Worm (Caenorhabditis elegans): ENCODE data around the gene kcmf-1.

The kcmf-1 gene

DNA sequence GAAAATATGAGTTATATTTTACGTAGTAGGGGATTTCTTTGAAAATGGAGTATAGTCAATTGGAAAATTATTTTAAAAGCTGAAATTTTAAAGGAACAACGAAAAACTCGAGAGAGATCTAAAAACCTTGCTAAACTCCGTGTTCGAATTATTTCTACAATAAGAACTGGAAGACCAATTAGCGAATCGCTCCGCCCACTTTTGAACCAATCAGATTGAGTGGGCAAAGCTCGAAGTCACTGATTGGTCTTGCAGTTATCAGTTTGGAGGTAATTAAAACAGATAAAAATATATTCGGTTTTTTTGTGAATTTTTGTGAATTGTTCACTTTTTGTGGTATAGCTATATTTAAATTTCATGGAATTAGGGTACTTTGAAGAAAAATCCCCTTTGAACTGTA, 5.9 kb upstream of the kcmf-1 start:
- TF ChIP-seq ahr-1 (tag; optimal IDR thresholded peaks at IDR 0.05) (no peak), nfya-1 (tag; optimal IDR thresholded peaks at IDR 0.05) (peak; percentile 84)

DNA sequence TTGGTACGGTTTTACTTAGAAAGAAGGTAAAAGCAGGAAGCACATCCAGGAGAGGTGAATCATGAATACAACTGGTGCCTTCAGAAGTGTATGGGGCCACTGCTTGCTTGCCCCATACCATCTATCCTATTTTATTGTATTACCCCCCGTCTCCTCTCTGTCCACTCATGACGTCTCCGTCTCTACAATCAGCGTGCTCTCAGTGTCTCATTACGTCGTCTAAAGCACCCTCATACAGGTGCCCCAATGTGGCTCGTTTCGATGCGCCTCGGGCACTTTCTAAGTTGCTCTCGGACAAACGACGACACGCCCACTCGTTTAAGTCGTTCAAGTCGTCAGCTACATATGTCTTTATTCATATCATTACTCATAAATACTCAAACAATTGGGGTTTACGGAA, 5.2 kb upstream of the kcmf-1 start:
- peak; percentile 16 for TF ChIP-seq ref-2 (tag; optimal IDR thresholded peaks at IDR 0.05)
- no peak for TF ChIP-seq pqm-1 (tag; optimal IDR thresholded peaks at IDR 0.05)

DNA sequence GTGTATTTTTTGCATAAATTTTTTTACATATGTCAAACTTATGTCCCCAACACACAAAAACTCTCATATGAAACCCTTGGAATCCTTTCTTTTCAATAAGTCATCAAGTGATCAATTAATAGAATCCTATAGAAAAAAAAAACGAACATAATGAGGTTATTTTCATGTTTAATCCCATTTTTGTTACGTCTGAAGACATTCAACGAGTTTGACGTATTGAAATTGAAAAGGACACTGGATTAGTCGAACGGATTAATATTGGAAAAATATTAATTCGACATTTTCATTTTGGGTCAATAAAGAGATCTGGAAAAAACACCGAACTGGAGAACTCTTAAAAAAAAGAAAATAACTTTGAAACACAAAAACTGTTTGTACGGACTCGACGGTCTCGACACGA, 3.3 kb downstream of the kcmf-1 start:
- TF ChIP-seq hlh-8 (tag; optimal IDR thresholded peaks at IDR 0.05) (no peak), ceh-18 (tag; optimal IDR thresholded peaks at IDR 0.05) (no peak), nfya-1 (tag; optimal IDR thresholded peaks at IDR 0.05) (no peak), pag-3 (tag; optimal IDR thresholded peaks at IDR 0.05; ENCODE audit: borderline replicate concordance) (no peak), pqm-1 (tag; optimal IDR thresholded peaks at IDR 0.05) (no peak), ceh-2 (tag; optimal IDR thresholded peaks at IDR 0.05) (no peak), eyg-1 (tag; optimal IDR thresholded peaks at IDR 0.05) (no peak), hlh-13 (GFP tag; optimal IDR thresholded peaks at IDR 0.05) (no peak), pros-1 (tag; optimal IDR thresholded peaks at IDR 0.05) (no peak), F13H6.1 (tag; optimal IDR thresholded peaks at IDR 0.05) (no peak), syd-9 (tag; optimal IDR thresholded peaks at IDR 0.05) (no peak), pha-2 (tag; optimal IDR thresholded peaks at IDR 0.05) (no peak), sox-4 (tag; optimal IDR thresholded peaks at IDR 0.05) (no peak), pha-4 (tag; optimal IDR thresholded peaks at IDR 0.05) (no peak), ceh-14 (tag; optimal IDR thresholded peaks at IDR 0.05) (no peak), zip-5 (tag; optimal IDR thresholded peaks at IDR 0.05) (no peak), odd-2 (tag; optimal IDR thresholded peaks at IDR 0.05) (no peak)

DNA sequence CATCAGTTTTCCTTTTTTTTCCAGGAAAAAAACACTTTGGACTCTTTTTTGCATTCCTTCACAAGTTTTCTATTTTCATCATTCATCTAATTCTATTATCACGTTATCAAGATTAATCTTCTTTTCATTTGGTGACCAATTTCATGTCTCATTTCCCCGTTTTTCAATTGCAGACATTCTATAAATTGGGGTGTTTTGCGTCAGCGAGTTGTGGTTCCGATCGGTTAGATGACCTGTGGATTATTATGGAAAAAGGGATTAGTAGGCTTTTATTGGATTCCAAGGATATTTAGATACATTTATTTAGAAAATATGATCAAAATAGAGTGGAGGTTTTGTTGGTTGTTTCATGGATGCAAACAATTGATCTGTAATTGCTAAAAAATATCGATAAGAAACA, 5.6 kb downstream of the kcmf-1 start:
- TF ChIP-seq rnt-1 (tag; optimal IDR thresholded peaks at IDR 0.05) (no peak), ets-4 (tag; optimal IDR thresholded peaks at IDR 0.05) (no peak), ceh-30 (tag; optimal IDR thresholded peaks at IDR 0.05) (no peak), ceh-9 (tag; optimal IDR thresholded peaks at IDR 0.05) (no peak), elt-2 (tag; optimal IDR thresholded peaks at IDR 0.05) (no peak), mec-3 (tag; optimal IDR thresholded peaks at IDR 0.05; ENCODE audit: borderline replicate concordance) (no peak), fkh-6 (tag; optimal IDR thresholded peaks at IDR 0.05) (no peak), pat-9 (tag; optimal IDR thresholded peaks at IDR 0.05) (no peak), pax-1 (tag; optimal IDR thresholded peaks at IDR 0.05) (no peak), hlh-6 (tag; optimal IDR thresholded peaks at IDR 0.05) (no peak), unc-42 (tag; optimal IDR thresholded peaks at IDR 0.05) (no peak), tbx-7 (tag; optimal IDR thresholded peaks at IDR 0.05) (no peak), hlh-30 (tag; optimal IDR thresholded peaks at IDR 0.05; ENCODE audit: insufficient read depth) (no peak), ceh-14 (tag; optimal IDR thresholded peaks at IDR 0.05) (no peak), ceh-24 (tag; optimal IDR thresholded peaks at IDR 0.05) (no peak), ceh-19 (GFP tag; optimal IDR thresholded peaks at IDR 0.05) (no peak), unc-3 (GFP tag; conservative IDR thresholded peaks at IDR 0.05) (no peak), unc-3 (tag; optimal IDR thresholded peaks at IDR 0.05) (no peak), ceh-48 (tag; optimal IDR thresholded peaks at IDR 0.05) (no peak), unc-55 (GFP tag; optimal IDR thresholded peaks at IDR 0.05) (no peak)

DNA sequence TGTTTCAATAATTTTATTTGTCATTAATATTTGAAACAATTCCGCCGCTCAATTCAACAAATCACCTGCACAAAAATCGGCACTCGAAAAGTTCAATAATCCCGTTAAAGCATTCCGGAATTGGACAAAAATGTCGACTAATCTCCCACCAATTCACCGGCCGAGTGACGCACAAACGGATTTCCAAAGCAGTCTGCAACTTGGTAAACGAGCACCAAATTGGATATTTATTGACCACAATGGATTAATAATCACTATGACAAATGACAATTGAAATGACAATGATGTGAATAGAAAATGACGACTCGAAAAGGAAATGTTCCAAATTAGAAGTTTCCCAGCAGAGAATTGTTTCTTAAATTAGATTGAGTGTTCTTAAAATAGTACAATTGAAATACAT, 6.5 kb downstream of the kcmf-1 start:
- TF ChIP-seq pha-2 (tag; optimal IDR thresholded peaks at IDR 0.05) (no peak), sox-4 (tag; optimal IDR thresholded peaks at IDR 0.05) (no peak), sdc-2 (tag; optimal IDR thresholded peaks at IDR 0.05) (no peak), che-1 (tag; optimal IDR thresholded peaks at IDR 0.05) (no peak), tbx-2 (tag; optimal IDR thresholded peaks at IDR 0.05) (no peak), unc-3 (GFP tag; conservative IDR thresholded peaks at IDR 0.05) (no peak), unc-3 (tag; optimal IDR thresholded peaks at IDR 0.05) (no peak), ceh-2 (tag; optimal IDR thresholded peaks at IDR 0.05) (no peak), fax-1 (tag; optimal IDR thresholded peaks at IDR 0.05) (no peak), K09A11.1 (tag; optimal IDR thresholded peaks at IDR 0.05; ENCODE audit: insufficient read depth) (no peak), elt-2 (tag; optimal IDR thresholded peaks at IDR 0.05) (no peak)
